Worm (Caenorhabditis elegans) whole organism, L4 larva: ENCODE results near the gene dhs-8.

ENCODE experiments used
- F10B5.3 ChIP-seq: sonication (generic microtip); optimal IDR thresholded peaks from 2 replicates; lab custom pipeline; 2016; ENCODE audit warnings: mild to moderate bottlenecking, missing genetic modification characterization, missing compliant biosample characterization
- R02D3.7 ChIP-seq: fragments of 150-350 bp; sonication (generic microtip); optimal IDR thresholded peaks from 3 replicates; lab custom pipeline; 2014; ENCODE audit warnings: missing biosample characterization, missing genetic modification characterization
- Y105C5A.15 ChIP-seq: fragments of 200-800 bp; sonication (Bioruptor generic); IDR thresholded peaks from 2 replicates; pipeline ENCODE4 v1.3.6; 2022; ENCODE audit warnings: missing genetic modification characterization, missing compliant biosample characterization
- ama-1 ChIP-seq: fragments of 150-350 bp; optimal IDR thresholded peaks from 2 replicates; lab custom pipeline; 2014; ENCODE audit warnings: inconsistent platforms, mixed read lengths
- attf-4 ChIP-seq: sonication (generic microtip); optimal IDR thresholded peaks from 3 replicates; lab custom pipeline; 2017; ENCODE audit warnings: missing biosample characterization, missing genetic modification characterization
- ceh-28 ChIP-seq: fragments of 150-350 bp; optimal IDR thresholded peaks from 2 replicates; lab custom pipeline; 2014; ENCODE audit warnings: missing biosample characterization, missing genetic modification reagents, missing genetic modification characterization
- ceh-32 ChIP-seq: sonication (generic microtip); optimal IDR thresholded peaks from 2 replicates; lab custom pipeline; 2016; ENCODE audit warnings: mild to moderate bottlenecking, missing genetic modification characterization, missing compliant biosample characterization; ENCODE audit not compliant: poor library complexity
- ceh-62 ChIP-seq: sonication (generic microtip); optimal IDR thresholded peaks from 2 replicates; lab custom pipeline; 2017; ENCODE audit warnings: missing biosample characterization, missing genetic modification characterization
- ceh-82 ChIP-seq: sonication (generic microtip); optimal IDR thresholded peaks from 2 replicates; lab custom pipeline; 2017; ENCODE audit warnings: missing biosample characterization, missing genetic modification characterization
- cey-2 ChIP-seq: sonication (generic microtip); optimal IDR thresholded peaks from 3 replicates; lab custom pipeline; 2017; ENCODE audit warnings: missing genetic modification characterization, mild to moderate bottlenecking, missing compliant biosample characterization, antibody characterized with exemption, borderline replicate concordance; ENCODE audit not compliant: insufficient read depth
- daf-12 ChIP-seq: fragments of 150-350 bp; optimal IDR thresholded peaks from 2 replicates; lab custom pipeline; 2014; ENCODE audit warnings: missing biosample characterization, missing genetic modification reagents, missing genetic modification characterization
- daf-16 ChIP-seq, 3 experiments: sonication (generic microtip); optimal IDR thresholded peaks; 2 replicates each; lab custom pipeline; 2016 to 2017; ENCODE audit warnings: missing genetic modification characterization in 3 of 3, missing genetic modification reagents in 3 of 3, mild to moderate bottlenecking in 2 of 3, missing compliant biosample characterization in 2 of 3, missing biosample characterization in 1 of 3, moderate library complexity in 1 of 3
- egl-27 ChIP-seq: sonication (generic microtip); optimal IDR thresholded peaks from 3 replicates; lab custom pipeline; 2017; ENCODE audit warnings: missing biosample characterization, missing genetic modification reagents, missing genetic modification characterization
- fkh-10 ChIP-seq: fragments of 150-350 bp; optimal IDR thresholded peaks from 2 replicates; lab custom pipeline; 2014; ENCODE audit warnings: missing biosample characterization, missing genetic modification reagents, missing genetic modification characterization
- gei-8 ChIP-seq: fragments of 200-800 bp; sonication (Bioruptor generic); optimal IDR thresholded peaks from 2 replicates; lab custom pipeline; 2018; ENCODE audit warnings: mild to moderate bottlenecking, missing genetic modification characterization, missing compliant biosample characterization
- jun-1 ChIP-seq: fragments of 150-350 bp; optimal IDR thresholded peaks from 2 replicates; lab custom pipeline; 2014; ENCODE audit warnings: missing biosample characterization, missing genetic modification reagents, missing genetic modification characterization
- lim-7 ChIP-seq: fragments of 200-800 bp; sonication (Bioruptor generic); IDR thresholded peaks from 2 replicates; pipeline ENCODE4 v1.3.6; 2022; ENCODE audit warnings: missing genetic modification characterization, missing compliant biosample characterization
- lin-15B ChIP-seq: fragments of 150-350 bp; sonication (generic microtip); optimal IDR thresholded peaks from 3 replicates; lab custom pipeline; 2014; ENCODE audit warnings: missing biosample characterization, missing genetic modification characterization
- lin-29 ChIP-seq: fragments of 200-800 bp; sonication (Bioruptor generic); IDR thresholded peaks from 2 replicates; pipeline ENCODE4 v1.3.6; 2022; ENCODE audit warnings: missing genetic modification reagents, missing genetic modification characterization, missing compliant biosample characterization
- lin-38 ChIP-seq: fragments of 200-800 bp; sonication (Bioruptor generic); IDR thresholded peaks from 2 replicates; pipeline ENCODE4 v1.3.6; 2022; ENCODE audit warnings: missing genetic modification reagents, missing genetic modification characterization, missing compliant biosample characterization
- lin-39 ChIP-seq: fragments of 150-350 bp; optimal IDR thresholded peaks from 2 replicates; lab custom pipeline; 2014; ENCODE audit warnings: missing biosample characterization, missing genetic modification reagents, missing genetic modification characterization
- madf-9 ChIP-seq: fragments of 200-800 bp; sonication (Bioruptor generic); conservative IDR thresholded peaks from 2 replicates; pipeline ENCODE4 v1.3.6; 2022; ENCODE audit warnings: missing genetic modification reagents, missing genetic modification characterization, missing compliant biosample characterization
- mes-2 ChIP-seq: sonication (generic microtip); optimal IDR thresholded peaks from 2 replicates; lab custom pipeline; 2016; ENCODE audit warnings: missing genotype, mild to moderate bottlenecking, missing genetic modification characterization, missing compliant biosample characterization; ENCODE audit not compliant: poor library complexity, severe bottlenecking
- mxl-3 ChIP-seq: fragments of 200-800 bp; sonication (Bioruptor generic); optimal IDR thresholded peaks from 2 replicates; lab custom pipeline; 2018; ENCODE audit warnings: mild to moderate bottlenecking, missing genetic modification characterization, missing compliant biosample characterization
- nhr-102 ChIP-seq: sonication (generic microtip); optimal IDR thresholded peaks from 2 replicates; lab custom pipeline; 2016; ENCODE audit warnings: mild to moderate bottlenecking, missing genetic modification characterization, moderate library complexity, missing compliant biosample characterization
- nhr-11 ChIP-seq: fragments of 150-350 bp; optimal IDR thresholded peaks from 2 replicates; lab custom pipeline; 2014; ENCODE audit warnings: missing biosample characterization, missing genetic modification characterization
- nhr-237 ChIP-seq: sonication (generic microtip); optimal IDR thresholded peaks from 2 replicates; lab custom pipeline; 2017; ENCODE audit warnings: missing biosample characterization, missing genetic modification characterization
- nhr-28 ChIP-seq: fragments of 150-350 bp; optimal IDR thresholded peaks from 2 replicates; lab custom pipeline; 2014; ENCODE audit warnings: missing biosample characterization, missing genetic modification characterization
- nhr-77 ChIP-seq: fragments of 150-350 bp; optimal IDR thresholded peaks from 2 replicates; lab custom pipeline; 2014; ENCODE audit warnings: missing biosample characterization, missing genetic modification characterization
- pqm-1 ChIP-seq: sonication (generic microtip); optimal IDR thresholded peaks from 2 replicates; lab custom pipeline; 2017; ENCODE audit warnings: missing biosample characterization, missing genetic modification characterization
- saeg-2 ChIP-seq: fragments of 200-800 bp; sonication (Bioruptor generic); IDR thresholded peaks from 2 replicates; pipeline ENCODE4 v1.3.6; 2022; ENCODE audit warnings: missing genetic modification reagents, missing genetic modification characterization, missing compliant biosample characterization
- set-16 ChIP-seq: fragments of 200-800 bp; sonication (Bioruptor generic); IDR thresholded peaks from 2 replicates; pipeline ENCODE4 v1.3.6; 2022; ENCODE audit warnings: missing genetic modification reagents, missing genetic modification characterization, missing compliant biosample characterization
- tag-97 ChIP-seq: fragments of 200-800 bp; sonication (Bioruptor generic); IDR thresholded peaks from 2 replicates; pipeline ENCODE4 v1.3.6; 2022; ENCODE audit warnings: missing genetic modification characterization, missing compliant biosample characterization
- unc-39 ChIP-seq: sonication (generic microtip); optimal IDR thresholded peaks from 2 replicates; lab custom pipeline; 2017; ENCODE audit warnings: missing biosample characterization, missing genetic modification characterization
- unc-62 ChIP-seq, 3 experiments: fragments of 150-350 bp in 1 of 3; sonication (generic microtip); optimal IDR thresholded peaks in 2 of 3; peaks in 1 of 3; 1 replicate in 1 of 3; 2 replicates in 2 of 3; lab custom pipeline; 2014 to 2017; ENCODE audit warnings: missing biosample characterization in 3 of 3, missing genetic modification characterization in 3 of 3, missing genetic modification reagents in 3 of 3, missing genotype in 1 of 3
- zag-1 ChIP-seq: fragments of 150-350 bp; optimal IDR thresholded peaks from 2 replicates; lab custom pipeline; 2014; ENCODE audit warnings: missing biosample characterization, missing genetic modification characterization
- zip-2 ChIP-seq: fragments of 150-350 bp; optimal IDR thresholded peaks from 2 replicates; lab custom pipeline; 2014; ENCODE audit warnings: missing biosample characterization, missing genetic modification characterization

dhs-8 gene

ce11 chrII:14511189-14511588 lies 13.4 kb downstream of the dhs-8 start, which contains the start of gene K10H10.13:
TSS of gene K10H10.13 (minus strand) at chrII:14511289.
- no peak for TF ChIP-seq nhr-28
- no peak for TF ChIP-seq jun-1
- no peak for TF ChIP-seq lin-39 (tag; lab: Kevin White, UChicago)
- TF ChIP-seq lin-38 (GFP tag; lab: Robert Waterston, UW) = no peak
- TF ChIP-seq lim-7 (GFP tag; lab: Robert Waterston, UW) = no peak
- TF ChIP-seq mxl-3 (GFP tag; lab: Kevin White, UChicago) = no peak
- no peak for TF ChIP-seq ceh-82 (tag; lab: Kevin White, UChicago)
- TF ChIP-seq lin-15B (tag; lab: Kevin White, UChicago) = no peak
- TF ChIP-seq zag-1 = no peak
- no peak for TF ChIP-seq ceh-28 (tag; lab: Kevin White, UChicago)
- TF ChIP-seq daf-16 (GFP tag; optimal IDR thresholded peaks at IDR 0.05; lab: Kevin White, UChicago) = no peak
- TF ChIP-seq daf-16 (tag; optimal IDR thresholded peaks at IDR 0.05; lab: Kevin White, UChicago) = no peak
- TF ChIP-seq ceh-32 (tag; lab: Kevin White, UChicago) = no peak

ce11 chrII:14515017-14515416 lies 17.2 kb downstream of the dhs-8 start, which contains the start of gene K10H10.9:
TSS of gene K10H10.9 (minus strand) at chrII:14515117.
- TF ChIP-seq nhr-11 (tag; lab: Kevin White, UChicago) (no peak), attf-4 (tag; lab: Kevin White, UChicago) (no peak), egl-27 (tag; lab: Kevin White, UChicago) (no peak), Y105C5A.15 (GFP tag; lab: Robert Waterston, UW) (no peak), lin-39 (tag; lab: Kevin White, UChicago) (no peak), ceh-62 (tag; lab: Kevin White, UChicago) (no peak), nhr-28 (no peak), unc-39 (tag; lab: Kevin White, UChicago) (no peak), ceh-32 (tag; lab: Kevin White, UChicago) (no peak), nhr-102 (no peak), ama-1 (lab: Kevin White, UChicago) (no peak), daf-12 (no peak), saeg-2 (GFP tag; lab: Robert Waterston, UW) (no peak), gei-8 (no peak), nhr-237 (tag; lab: Kevin White, UChicago) (no peak), fkh-10 (GFP tag; lab: Kevin White, UChicago) (no peak)

- TF ChIP-seq mxl-3 (GFP tag; lab: Kevin White, UChicago) (no peak), F10B5.3 (no peak), lin-29 (GFP tag; lab: Robert Waterston, UW) (no peak), cey-2 (tag; lab: Kevin White, UChicago) (no peak), pqm-1 (tag; lab: Kevin White, UChicago) (no peak), lin-15B (tag; lab: Kevin White, UChicago) (no peak), lin-39 (tag; lab: Kevin White, UChicago) (no peak), ceh-62 (tag; lab: Kevin White, UChicago) (no peak), nhr-11 (tag; lab: Kevin White, UChicago) (no peak), nhr-77 (no peak), set-16 (GFP tag; lab: Robert Waterston, UW) (no peak), zip-2 (tag; lab: Kevin White, UChicago) (no peak), jun-1 (no peak), madf-9 (GFP tag; lab: Robert Waterston, UW) (no peak), R02D3.7 (tag; lab: Kevin White, UChicago) (no peak)
Measured at ce11 chrII:14522037-14522436, 24.2 kb downstream of the dhs-8 start, which contains the start of gene btb-19. TSS of gene btb-19 (minus strand) at chrII:14522137.

- TF ChIP-seq tag-97 (no peak), unc-62 (GFP tag; optimal IDR thresholded peaks at IDR 0.05 in 1 of 2; lab: Kevin White, UChicago) (peak in 1 of 2 experiments; percentile 93), unc-62 (tag; optimal IDR thresholded peaks at IDR 0.05; lab: Kevin White, UChicago) (no peak), mes-2 (tag; lab: Kevin White, UChicago) (no peak), zag-1 (no peak)
Measured at ce11 chrII:14523070-14523572, 25.3 kb downstream of the dhs-8 start, which contains the start of gene btb-20. TSS of gene btb-20 (minus strand) at chrII:14523522.
